Worm (Caenorhabditis elegans) whole organism, late embryonic: Measurements from ENCODE around the gene F15B9.6.

Experiments
- elt-2 ChIP-seq: sonication (generic microtip); optimal IDR thresholded peaks from 2 replicates; lab custom pipeline; 2016; ENCODE audit warnings: missing genetic modification reagents, missing genetic modification characterization, missing compliant biosample characterization
- nfya-1 ChIP-seq: sonication (generic microtip); optimal IDR thresholded peaks from 2 replicates; lab custom pipeline; 2017; ENCODE audit warnings: missing genetic modification characterization, mild to moderate bottlenecking, missing compliant biosample characterization, antibody characterized with exemption, moderate library complexity
- pag-3 ChIP-seq: sonication (generic microtip); optimal IDR thresholded peaks from 2 replicates; lab custom pipeline; 2016; ENCODE audit warnings: missing compliant biosample characterization, missing genetic modification characterization, borderline replicate concordance
- pha-4 ChIP-seq: fragments of 150-350 bp; optimal IDR thresholded peaks from 2 replicates; lab custom pipeline; 2018; ENCODE audit warnings: missing biosample characterization, missing genetic modification reagents, missing genetic modification characterization
- sox-2 ChIP-seq: fragments of 200-800 bp; sonication (Bioruptor generic); IDR thresholded peaks from 2 replicates; pipeline ENCODE4 v1.3.6; 2022; ENCODE audit warnings: missing genetic modification reagents, missing genetic modification characterization, missing compliant biosample characterization
- tbx-2 ChIP-seq: sonication (generic microtip); optimal IDR thresholded peaks from 2 replicates; lab custom pipeline; 2016; ENCODE audit warnings: missing genetic modification characterization, missing compliant biosample characterization
- unc-3 ChIP-seq, 2 experiments: fragments of 200-800 bp in 1 of 2; sonication (Bioruptor generic) in 1 of 2; sonication (generic microtip) in 1 of 2; conservative IDR thresholded peaks in 1 of 2; optimal IDR thresholded peaks in 1 of 2; 2 replicates each; pipeline versions ENCODE4 v1.3.6 to Lab custom; 2016 to 2022; ENCODE audit warnings: missing compliant biosample characterization in 2 of 2, missing genetic modification characterization in 2 of 2, missing genetic modification reagents in 1 of 2
- ztf-16 ChIP-seq: sonication (generic microtip); optimal IDR thresholded peaks from 2 replicates; lab custom pipeline; 2017; ENCODE audit warnings: missing genetic modification characterization, missing compliant biosample characterization

DNA sequence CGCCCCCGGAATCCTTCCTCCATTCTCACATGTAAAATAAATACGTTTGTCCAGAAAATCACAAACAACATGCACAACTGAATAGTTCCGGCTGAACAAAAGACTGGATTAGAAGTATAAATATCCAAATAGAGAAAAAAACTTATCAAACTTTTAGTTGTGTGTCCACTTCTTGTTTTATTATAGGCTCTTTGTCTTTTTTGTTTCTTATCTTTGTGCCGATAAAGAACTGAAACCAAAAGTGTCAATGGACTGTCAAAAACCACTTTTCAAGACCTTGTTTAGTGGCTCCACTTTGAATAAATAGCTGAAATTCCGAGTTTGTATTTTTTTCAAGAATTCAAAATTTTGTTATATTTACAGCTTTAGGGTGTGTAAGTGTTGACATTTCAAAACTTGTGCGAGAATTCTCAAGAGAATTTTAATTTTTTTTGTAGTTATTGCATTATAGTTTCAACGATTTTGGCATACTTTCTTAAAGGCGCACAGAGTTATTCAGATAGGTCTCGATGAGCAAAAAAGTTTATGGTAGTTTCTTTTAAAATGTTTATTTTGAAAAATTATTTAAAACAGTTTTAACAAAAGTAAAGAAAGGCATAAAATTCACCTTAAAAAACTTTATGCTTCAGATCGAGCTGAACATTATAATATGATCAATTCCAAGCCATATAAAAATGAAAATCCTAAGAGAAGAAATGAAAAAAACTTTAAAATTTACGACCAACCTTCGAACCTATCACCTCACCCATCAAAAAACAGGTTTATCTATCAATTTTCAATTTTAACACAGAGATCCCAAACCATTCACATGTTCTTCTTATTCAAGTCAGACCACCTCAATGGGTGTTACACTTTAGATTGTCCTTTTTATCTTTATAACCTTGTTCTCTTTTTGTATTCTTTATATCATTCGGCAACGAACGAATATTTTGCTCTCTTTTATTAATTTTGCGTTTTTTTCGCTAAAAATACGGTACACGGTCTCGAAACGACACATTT, 32.5 kb downstream of the F15B9.6 start:
- TF ChIP-seq unc-3 (GFP tag; conservative IDR thresholded peaks at IDR 0.05; lab: Robert Waterston, UW) (no peak), unc-3 (tag; optimal IDR thresholded peaks at IDR 0.05; lab: Kevin White, UChicago) (no peak), elt-2 (tag; lab: Kevin White, UChicago) (peak; percentile 7), tbx-2 (tag; lab: Kevin White, UChicago) (no peak), sox-2 (no peak), ztf-16 (no peak), pag-3 (tag; lab: Kevin White, UChicago) (no peak), pha-4 (tag; lab: Kevin White, UChicago) (no peak), nfya-1 (tag; lab: Kevin White, UChicago) (no peak)
